Worm (Caenorhabditis elegans): Measurements from ENCODE around the gene F58H1.2.

ce11 chrV:11933196-11934028, 4.5 kb downstream of the F58H1.2 start, which contains the start of the genes aman-2 and F58H1.3:
- TF ChIP-seq B0310.2 (tag; optimal IDR thresholded peaks at IDR 0.05) (no peak), ama-1 (optimal IDR thresholded peaks at IDR 0.05) (no peak), scrt-1 (GFP tag; IDR thresholded peaks at IDR 0.05) (no peak), sea-1 (GFP tag; conservative IDR thresholded peaks at IDR 0.05) (no peak)
